Worm (Caenorhabditis elegans) whole organism, L1 larva: ENCODE measurements around the gene fbxa-15.

Experiments used
- F16B12.6 ChIP-seq: fragments of 150-350 bp; optimal IDR thresholded peaks from 2 replicates; lab custom pipeline; 2014; ENCODE audit warnings: missing biosample characterization, missing genetic modification characterization
- alr-1 ChIP-seq: fragments of 200-800 bp; sonication (Bioruptor generic); optimal IDR thresholded peaks from 2 replicates; lab custom pipeline; 2018; ENCODE audit warnings: borderline replicate concordance, mild to moderate bottlenecking, missing genetic modification characterization, missing compliant biosample characterization
- blmp-1 ChIP-seq: fragments of 150-350 bp; optimal IDR thresholded peaks from 2 replicates; lab custom pipeline; 2014; ENCODE audit warnings: missing biosample characterization, missing genetic modification characterization
- ceh-82 ChIP-seq, 3 experiments: fragments of 150-350 bp in 1 of 3; sonication (generic microtip) in 2 of 3; optimal IDR thresholded peaks; 2 replicates each; lab custom pipeline; 2014 to 2017; ENCODE audit warnings: missing biosample characterization in 3 of 3, missing genetic modification characterization in 3 of 3
- ceh-90 ChIP-seq: sonication (generic microtip); optimal IDR thresholded peaks from 2 replicates; lab custom pipeline; 2016; ENCODE audit warnings: missing genetic modification characterization, missing compliant biosample characterization
- ces-1 ChIP-seq: fragments of 150-350 bp; optimal IDR thresholded peaks from 2 replicates; lab custom pipeline; 2014; ENCODE audit warnings: missing biosample characterization, missing genetic modification reagents, missing genetic modification characterization
- dsc-1 ChIP-seq: sonication (generic microtip); optimal IDR thresholded peaks from 2 replicates; lab custom pipeline; 2016; ENCODE audit warnings: mild to moderate bottlenecking, missing genetic modification characterization, missing compliant biosample characterization
- efl-1 ChIP-seq, 4 experiments: fragments of 150-350 bp; optimal IDR thresholded peaks in 3 of 4; peaks in 1 of 4; 1 replicate in 1 of 4; 2 replicates in 3 of 4; lab custom pipeline; 2014; ENCODE audit warnings: missing biosample characterization in 2 of 4, missing genetic modification characterization in 2 of 4, missing genetic modification reagents in 2 of 4
- egl-13 ChIP-seq: sonication (generic microtip); optimal IDR thresholded peaks from 2 replicates; lab custom pipeline; 2016; ENCODE audit warnings: missing genotype, missing genetic modification reagents, missing genetic modification characterization, missing compliant biosample characterization
- elt-2 ChIP-seq: sonication (generic microtip); optimal IDR thresholded peaks from 2 replicates; lab custom pipeline; 2016; ENCODE audit warnings: missing genetic modification characterization, mild to moderate bottlenecking, inconsistent platforms, missing compliant biosample characterization, missing genetic modification reagents
- elt-3 ChIP-seq, 6 experiments: fragments of 150-350 bp in 1 of 6; sonication (generic microtip); optimal IDR thresholded peaks; 2 replicates each; lab custom pipeline; 2017 to 2018; ENCODE audit warnings: missing biosample characterization in 6 of 6, missing genetic modification characterization in 6 of 6, inconsistent platforms in 1 of 6
- fkh-4 ChIP-seq: sonication (generic microtip); optimal IDR thresholded peaks from 2 replicates; lab custom pipeline; 2016; ENCODE audit warnings: missing compliant biosample characterization, missing genetic modification characterization, borderline replicate concordance
- fkh-8 ChIP-seq: sonication (generic microtip); optimal IDR thresholded peaks from 2 replicates; lab custom pipeline; 2016; ENCODE audit warnings: mild to moderate bottlenecking, missing genetic modification characterization, missing compliant biosample characterization
- fos-1 ChIP-seq: fragments of 150-350 bp; optimal IDR thresholded peaks from 2 replicates; lab custom pipeline; 2014; ENCODE audit warnings: missing biosample characterization, missing genetic modification characterization
- grh-1 ChIP-seq: fragments of 200-800 bp; sonication (Bioruptor generic); IDR thresholded peaks from 2 replicates; pipeline ENCODE4 v1.3.6; 2022; ENCODE audit warnings: missing genetic modification reagents, missing genetic modification characterization, missing compliant biosample characterization
- hlh-4 ChIP-seq: sonication (generic microtip); optimal IDR thresholded peaks from 2 replicates; lab custom pipeline; 2016; ENCODE audit warnings: mild to moderate bottlenecking, missing genetic modification characterization, missing compliant biosample characterization
- irx-1 ChIP-seq: sonication (generic microtip); optimal IDR thresholded peaks from 2 replicates; lab custom pipeline; 2016; ENCODE audit warnings: missing genetic modification characterization, missing compliant biosample characterization
- jun-1 ChIP-seq: fragments of 150-350 bp; optimal IDR thresholded peaks from 2 replicates; lab custom pipeline; 2014; ENCODE audit warnings: missing biosample characterization, missing genetic modification reagents, missing genetic modification characterization
- lin-39 ChIP-seq: fragments of 150-350 bp; optimal IDR thresholded peaks from 2 replicates; lab custom pipeline; 2014; ENCODE audit warnings: missing biosample characterization, missing genetic modification reagents, missing genetic modification characterization
- mep-1 ChIP-seq: fragments of 150-350 bp; optimal IDR thresholded peaks from 2 replicates; lab custom pipeline; 2014; ENCODE audit warnings: missing biosample characterization, missing genetic modification characterization
- nhr-11 ChIP-seq: fragments of 150-350 bp; optimal IDR thresholded peaks from 2 replicates; lab custom pipeline; 2014; ENCODE audit warnings: missing biosample characterization, missing genetic modification characterization
- nhr-19 ChIP-seq: fragments of 200-800 bp; sonication (Bioruptor generic); conservative IDR thresholded peaks from 2 replicates; pipeline ENCODE4 v1.3.6; 2022; ENCODE audit warnings: missing genetic modification characterization, missing compliant biosample characterization
- nhr-237 ChIP-seq: fragments of 150-350 bp; optimal IDR thresholded peaks from 2 replicates; lab custom pipeline; 2014; ENCODE audit warnings: missing biosample characterization, missing genetic modification characterization
- nhr-28 ChIP-seq: fragments of 150-350 bp; optimal IDR thresholded peaks from 2 replicates; lab custom pipeline; 2014; ENCODE audit warnings: missing biosample characterization, missing genetic modification characterization
- nhr-47 ChIP-seq: sonication (generic microtip); optimal IDR thresholded peaks from 2 replicates; lab custom pipeline; 2016; ENCODE audit warnings: mild to moderate bottlenecking, missing genetic modification characterization, moderate library complexity, missing compliant biosample characterization
- nhr-77 ChIP-seq: fragments of 150-350 bp; optimal IDR thresholded peaks from 2 replicates; lab custom pipeline; 2014; ENCODE audit warnings: missing biosample characterization, missing genetic modification characterization
- pqm-1 ChIP-seq: sonication (generic microtip); optimal IDR thresholded peaks from 3 replicates; lab custom pipeline; 2017; ENCODE audit warnings: missing biosample characterization, missing genetic modification characterization
- rnt-1 ChIP-seq: sonication (generic microtip); optimal IDR thresholded peaks from 2 replicates; lab custom pipeline; 2016; ENCODE audit warnings: mild to moderate bottlenecking, missing genetic modification characterization, moderate library complexity, missing compliant biosample characterization
- sox-4 ChIP-seq: sonication (generic microtip); optimal IDR thresholded peaks from 2 replicates; lab custom pipeline; 2016; ENCODE audit warnings: missing genetic modification characterization, missing compliant biosample characterization
- sptf-1 ChIP-seq: fragments of 150-350 bp; optimal IDR thresholded peaks from 2 replicates; lab custom pipeline; 2014; ENCODE audit warnings: missing biosample characterization, missing genetic modification characterization
- sup-37 ChIP-seq: fragments of 200-800 bp; sonication (Bioruptor generic); optimal IDR thresholded peaks from 2 replicates; lab custom pipeline; 2018; ENCODE audit warnings: mild to moderate bottlenecking, missing genetic modification characterization, missing compliant biosample characterization
- unc-86 ChIP-seq: sonication (generic microtip); optimal IDR thresholded peaks from 2 replicates; lab custom pipeline; 2016; ENCODE audit warnings: missing genetic modification characterization, missing compliant biosample characterization
- unc-98 ChIP-seq: fragments of 200-800 bp; sonication (Bioruptor generic); IDR thresholded peaks from 2 replicates; pipeline ENCODE4 v1.3.6; 2022; ENCODE audit warnings: missing genetic modification characterization, missing compliant biosample characterization
- zip-4 ChIP-seq: fragments of 200-800 bp; sonication (Bioruptor generic); optimal IDR thresholded peaks from 2 replicates; lab custom pipeline; 2018; ENCODE audit warnings: mild to moderate bottlenecking, missing genetic modification characterization, moderate library complexity, missing compliant biosample characterization

Gene fbxa-15

DNA sequence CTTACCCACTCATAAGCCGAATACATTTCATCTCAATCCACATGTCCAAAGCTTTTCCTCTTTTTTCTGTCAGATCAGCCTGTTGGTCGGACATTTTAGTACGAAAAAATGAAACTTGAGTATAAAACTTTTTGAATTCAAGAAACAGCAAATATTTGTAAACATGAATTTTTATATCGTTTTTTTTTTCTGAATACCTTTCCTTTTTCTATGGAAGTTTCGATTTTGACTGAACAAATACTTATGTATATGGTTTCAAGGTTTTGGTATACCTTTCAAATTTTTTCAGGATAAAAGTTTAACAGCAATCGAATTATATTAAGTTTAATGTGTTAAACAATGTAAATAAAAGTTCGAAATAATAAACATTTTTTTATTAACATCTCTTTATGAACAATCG is 18.8 kb upstream of the fbxa-15 start, which contains the start of gene fbxa-5:
TSS of gene fbxa-5 (minus strand) at position 101 of the 400 bp plus-strand sequence.
- TF ChIP-seq dsc-1 (tag; lab: Kevin White, UChicago): no peak
- TF ChIP-seq jun-1 (tag; lab: Kevin White, UChicago): no peak
- TF ChIP-seq fos-1 (tag; lab: Kevin White, UChicago): no peak
- TF ChIP-seq hlh-4: no peak
- TF ChIP-seq elt-3 (tag; optimal IDR thresholded peaks at IDR 0.05; lab: Kevin White, UChicago): no peak
- TF ChIP-seq efl-1 (optimal IDR thresholded peaks at IDR 0.05; lab: Kevin White, UChicago): no peak
- no peak for TF ChIP-seq efl-1 (GFP tag; optimal IDR thresholded peaks at IDR 0.05 in 1 of 2; lab: Kevin White, UChicago)
- TF ChIP-seq nhr-11 (tag; lab: Kevin White, UChicago): no peak
- TF ChIP-seq ceh-82 (tag; optimal IDR thresholded peaks at IDR 0.05; lab: Kevin White, UChicago): no peak
- no peak for TF ChIP-seq pqm-1 (tag; lab: Kevin White, UChicago)
- TF ChIP-seq sup-37 (GFP tag; lab: Kevin White, UChicago): no peak
- TF ChIP-seq nhr-47 (tag; lab: Kevin White, UChicago): no peak
- no peak for TF ChIP-seq F16B12.6 (tag; lab: Kevin White, UChicago)

DNA sequence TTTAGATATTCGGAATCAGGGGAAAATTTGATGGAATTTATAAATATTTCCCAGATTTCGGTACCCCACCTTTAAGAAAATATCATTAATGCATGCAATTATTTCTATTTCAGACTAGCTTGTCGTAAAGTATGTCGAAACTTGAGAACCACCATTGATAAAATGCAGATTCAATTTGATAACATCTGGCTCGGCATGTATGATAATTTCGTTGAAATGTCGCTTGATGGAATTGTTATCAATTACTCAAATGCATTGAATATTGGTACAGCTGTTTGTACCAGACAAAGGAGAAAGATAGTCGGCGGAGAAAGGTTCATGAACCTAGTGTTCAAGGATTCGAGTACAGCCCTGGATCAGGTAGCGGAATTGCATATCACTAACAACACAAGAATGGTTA is 10.4 kb upstream of the fbxa-15 start, which contains the start of gene Y82E9BL.19:
TSS of gene Y82E9BL.19 (plus strand) at position 123 of the 400 bp plus-strand sequence.
- TF ChIP-seq elt-2 (tag; lab: Kevin White, UChicago) (peak; percentile 23), zip-4 (GFP tag; lab: Kevin White, UChicago) (no peak)

DNA sequence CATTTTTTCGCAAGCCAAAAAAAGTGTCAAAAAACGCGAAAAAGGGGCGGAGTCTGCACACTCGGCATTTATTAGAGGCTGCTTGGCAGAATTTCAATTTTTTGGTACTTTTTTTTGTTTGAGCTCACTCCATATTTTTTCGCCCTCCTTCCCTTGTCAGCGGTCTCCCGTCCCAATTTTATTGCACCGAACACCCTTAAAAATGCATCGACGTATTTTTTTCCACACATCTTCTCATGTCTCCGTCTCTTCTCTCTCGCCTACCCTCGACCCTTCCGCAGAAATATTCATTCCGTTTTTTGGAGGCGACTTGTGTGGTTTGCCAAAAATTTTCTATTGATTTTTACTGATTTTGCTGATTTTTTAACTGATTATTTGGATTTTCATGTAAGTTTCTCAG is 5.0 kb upstream of the fbxa-15 start, which contains the start of gene Y82E9BL.18:
TSS of gene Y82E9BL.18 (plus strand) at position 301 of the 400 bp plus-strand sequence.
- TF ChIP-seq irx-1 (tag; lab: Kevin White, UChicago): no peak
- TF ChIP-seq elt-2 (tag; lab: Kevin White, UChicago): no peak
- TF ChIP-seq fkh-8 (tag; lab: Kevin White, UChicago): no peak
- TF ChIP-seq nhr-28 (tag; lab: Kevin White, UChicago): no peak
- TF ChIP-seq unc-98 (GFP tag; lab: Robert Waterston, UW): no peak
- TF ChIP-seq ces-1 (GFP tag; lab: Kevin White, UChicago): no peak
- no peak for TF ChIP-seq fkh-4 (tag; lab: Kevin White, UChicago)
- TF ChIP-seq blmp-1 (tag; lab: Kevin White, UChicago): no peak
- no peak for TF ChIP-seq nhr-11 (tag; lab: Kevin White, UChicago)
- TF ChIP-seq ceh-90 (tag; lab: Kevin White, UChicago): no peak
- TF ChIP-seq nhr-19 (GFP tag; lab: Robert Waterston, UW): no peak
- no peak for TF ChIP-seq rnt-1 (tag; lab: Kevin White, UChicago)
- TF ChIP-seq mep-1: no peak
- no peak for TF ChIP-seq alr-1 (tag; lab: Kevin White, UChicago)
- no peak for TF ChIP-seq lin-39 (tag; lab: Kevin White, UChicago)
- no peak for TF ChIP-seq sox-4 (tag; lab: Kevin White, UChicago)
- no peak for TF ChIP-seq unc-86 (tag; lab: Kevin White, UChicago)
- no peak for TF ChIP-seq egl-13 (tag; lab: Kevin White, UChicago)
- TF ChIP-seq zip-4 (GFP tag; lab: Kevin White, UChicago): no peak
- TF ChIP-seq sptf-1 (tag; lab: Kevin White, UChicago): no peak
- TF ChIP-seq, all 84 proteins: peak for 0

DNA sequence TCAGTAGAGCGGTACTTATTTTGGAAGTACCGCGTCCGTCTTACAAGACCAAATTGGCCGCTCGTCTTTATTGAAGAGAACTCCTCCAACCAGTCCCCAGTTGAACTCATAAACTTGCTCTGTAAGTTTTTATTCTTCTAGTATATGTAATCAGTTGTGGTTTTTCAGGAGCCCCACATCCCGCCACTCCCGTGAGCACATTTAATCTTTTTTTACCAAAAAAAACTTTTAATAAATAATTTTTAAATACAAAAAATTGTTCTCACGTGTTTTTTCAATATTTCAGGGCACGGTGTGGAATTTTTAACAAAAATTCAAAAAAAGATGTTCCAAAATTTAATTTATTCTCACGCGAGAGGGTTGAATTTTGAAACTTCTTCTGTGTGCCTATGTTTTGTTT is 3.1 kb upstream of the fbxa-15 start, which contains the start of gene fbxa-14:
TSS of gene fbxa-14 (minus strand) at position 101 of the 400 bp plus-strand sequence.
- TF ChIP-seq unc-98 (GFP tag; lab: Robert Waterston, UW) (no peak), nhr-77 (tag; lab: Kevin White, UChicago) (no peak), nhr-237 (tag; lab: Kevin White, UChicago) (no peak), mep-1 (no peak), grh-1 (GFP tag; lab: Robert Waterston, UW) (no peak), sup-37 (GFP tag; lab: Kevin White, UChicago) (no peak)
